Worm (Caenorhabditis elegans) whole organism, L1 larva: ENCODE measurements around the gene Y58A7A.5.

Experiments
- C04F5.9 ChIP-seq: sonication (generic microtip); optimal IDR thresholded peaks from 2 replicates; lab custom pipeline; 2016; ENCODE audit warnings: missing genetic modification characterization, missing compliant biosample characterization
- F16B12.6 ChIP-seq: fragments of 150-350 bp; optimal IDR thresholded peaks from 2 replicates; lab custom pipeline; 2014; ENCODE audit warnings: missing biosample characterization, missing genetic modification characterization
- Y116A8C.19 ChIP-seq: sonication (generic microtip); optimal IDR thresholded peaks from 2 replicates; lab custom pipeline; 2016; ENCODE audit warnings: missing compliant biosample characterization, missing genetic modification characterization, borderline replicate concordance
- aha-1 ChIP-seq: fragments of 150-350 bp; optimal IDR thresholded peaks from 2 replicates; lab custom pipeline; 2014; ENCODE audit warnings: missing biosample characterization, missing genetic modification characterization
- aly-2 ChIP-seq: fragments of 150-350 bp; optimal IDR thresholded peaks from 2 replicates; lab custom pipeline; 2014; ENCODE audit warnings: missing biosample characterization, missing genetic modification characterization
- ama-1 ChIP-seq: fragments of 150-350 bp; optimal IDR thresholded peaks from 2 replicates; lab custom pipeline; 2014
- blmp-1 ChIP-seq: fragments of 150-350 bp; optimal IDR thresholded peaks from 2 replicates; lab custom pipeline; 2014; ENCODE audit warnings: missing biosample characterization, missing genetic modification characterization
- ceh-63 ChIP-seq: fragments of 200-800 bp; sonication (Bioruptor generic); optimal IDR thresholded peaks from 2 replicates; lab custom pipeline; 2018; ENCODE audit warnings: mild to moderate bottlenecking, missing genetic modification characterization, missing compliant biosample characterization
- ceh-8 ChIP-seq: fragments of 200-800 bp; sonication (Bioruptor generic); optimal IDR thresholded peaks from 2 replicates; lab custom pipeline; 2018; ENCODE audit warnings: mild to moderate bottlenecking, missing genetic modification characterization, moderate library complexity, missing compliant biosample characterization
- ceh-82 ChIP-seq, 3 experiments: fragments of 150-350 bp in 1 of 3; sonication (generic microtip) in 2 of 3; optimal IDR thresholded peaks; 2 replicates each; lab custom pipeline; 2014 to 2017; ENCODE audit warnings: missing biosample characterization in 3 of 3, missing genetic modification characterization in 3 of 3
- ceh-88 ChIP-seq: fragments of 200-800 bp; sonication (Bioruptor generic); IDR thresholded peaks from 2 replicates; pipeline ENCODE4 v1.3.6; 2022; ENCODE audit warnings: missing genetic modification characterization, missing compliant biosample characterization
- ceh-90 ChIP-seq: sonication (generic microtip); optimal IDR thresholded peaks from 2 replicates; lab custom pipeline; 2016; ENCODE audit warnings: missing genetic modification characterization, missing compliant biosample characterization
- ces-1 ChIP-seq: fragments of 150-350 bp; optimal IDR thresholded peaks from 2 replicates; lab custom pipeline; 2014; ENCODE audit warnings: missing biosample characterization, missing genetic modification reagents, missing genetic modification characterization
- dpl-1 ChIP-seq, 3 experiments: fragments of 150-350 bp in 2 of 3; sonication (generic microtip) in 1 of 3; optimal IDR thresholded peaks; 2 replicates each; lab custom pipeline; 2014 to 2017; ENCODE audit warnings: missing biosample characterization in 3 of 3, missing genetic modification characterization in 3 of 3, missing genetic modification reagents in 3 of 3
- elt-2 ChIP-seq: sonication (generic microtip); optimal IDR thresholded peaks from 2 replicates; lab custom pipeline; 2016; ENCODE audit warnings: missing genetic modification characterization, mild to moderate bottlenecking, inconsistent platforms, missing compliant biosample characterization, missing genetic modification reagents
- ets-5 ChIP-seq: fragments of 200-800 bp; sonication (Bioruptor generic); IDR thresholded peaks from 2 replicates; pipeline ENCODE4 v1.3.6; 2022; ENCODE audit warnings: missing genetic modification characterization, missing compliant biosample characterization
- fkh-10 ChIP-seq: sonication (generic microtip); optimal IDR thresholded peaks from 2 replicates; lab custom pipeline; 2017; ENCODE audit warnings: missing biosample characterization, missing genetic modification reagents, missing genetic modification characterization
- fkh-4 ChIP-seq: sonication (generic microtip); optimal IDR thresholded peaks from 2 replicates; lab custom pipeline; 2016; ENCODE audit warnings: missing compliant biosample characterization, missing genetic modification characterization, borderline replicate concordance
- grh-1 ChIP-seq: fragments of 200-800 bp; sonication (Bioruptor generic); IDR thresholded peaks from 2 replicates; pipeline ENCODE4 v1.3.6; 2022; ENCODE audit warnings: missing genetic modification reagents, missing genetic modification characterization, missing compliant biosample characterization
- hlh-17 ChIP-seq: fragments of 200-800 bp; sonication (Bioruptor generic); optimal IDR thresholded peaks from 2 replicates; lab custom pipeline; 2018; ENCODE audit warnings: missing genetic modification characterization, mild to moderate bottlenecking, missing compliant biosample characterization, moderate library complexity, borderline replicate concordance
- hlh-4 ChIP-seq: sonication (generic microtip); optimal IDR thresholded peaks from 2 replicates; lab custom pipeline; 2016; ENCODE audit warnings: mild to moderate bottlenecking, missing genetic modification characterization, missing compliant biosample characterization
- jun-1 ChIP-seq: fragments of 150-350 bp; optimal IDR thresholded peaks from 2 replicates; lab custom pipeline; 2014; ENCODE audit warnings: missing biosample characterization, missing genetic modification reagents, missing genetic modification characterization
- lin-14 ChIP-seq: fragments of 200-800 bp; sonication (Bioruptor generic); optimal IDR thresholded peaks from 2 replicates; lab custom pipeline; 2018; ENCODE audit warnings: mild to moderate bottlenecking, missing genetic modification characterization, moderate library complexity, missing compliant biosample characterization
- lin-15B ChIP-seq: fragments of 150-350 bp; sonication (generic microtip); optimal IDR thresholded peaks from 3 replicates; lab custom pipeline; 2014; ENCODE audit warnings: missing biosample characterization, missing genetic modification characterization
- lin-39 ChIP-seq: fragments of 150-350 bp; optimal IDR thresholded peaks from 2 replicates; lab custom pipeline; 2014; ENCODE audit warnings: missing biosample characterization, missing genetic modification reagents, missing genetic modification characterization
- lir-3 ChIP-seq: sonication (generic microtip); optimal IDR thresholded peaks from 2 replicates; lab custom pipeline; 2016; ENCODE audit warnings: mild to moderate bottlenecking, missing genetic modification characterization, moderate library complexity, missing compliant biosample characterization; ENCODE audit not compliant: poor library complexity
- lsy-2 ChIP-seq, 2 experiments: fragments of 150-350 bp; optimal IDR thresholded peaks; 2 replicates each; lab custom pipeline; 2014; ENCODE audit warnings: missing biosample characterization in 2 of 2, missing genetic modification characterization in 2 of 2
- mef-2 ChIP-seq: fragments of 150-350 bp; optimal IDR thresholded peaks from 2 replicates; lab custom pipeline; 2014; ENCODE audit warnings: missing biosample characterization, missing genetic modification characterization
- nhr-11 ChIP-seq: fragments of 150-350 bp; optimal IDR thresholded peaks from 2 replicates; lab custom pipeline; 2014; ENCODE audit warnings: missing biosample characterization, missing genetic modification characterization
- nhr-47 ChIP-seq: sonication (generic microtip); optimal IDR thresholded peaks from 2 replicates; lab custom pipeline; 2016; ENCODE audit warnings: mild to moderate bottlenecking, missing genetic modification characterization, moderate library complexity, missing compliant biosample characterization
- nhr-77 ChIP-seq: fragments of 150-350 bp; optimal IDR thresholded peaks from 2 replicates; lab custom pipeline; 2014; ENCODE audit warnings: missing biosample characterization, missing genetic modification characterization
- nhr-84 ChIP-seq: sonication (generic microtip); optimal IDR thresholded peaks from 2 replicates; lab custom pipeline; 2017; ENCODE audit warnings: missing biosample characterization, missing genetic modification characterization
- nhr-85 ChIP-seq: sonication (generic microtip); peaks from one replicate; lab custom pipeline; 2016; ENCODE audit warnings: missing genetic modification characterization, inconsistent platforms, missing compliant biosample characterization
- skn-1 ChIP-seq: fragments of 150-350 bp; optimal IDR thresholded peaks from 2 replicates; lab custom pipeline; 2014; ENCODE audit warnings: missing biosample characterization, missing genetic modification characterization
- sptf-1 ChIP-seq: fragments of 150-350 bp; optimal IDR thresholded peaks from 2 replicates; lab custom pipeline; 2014; ENCODE audit warnings: missing biosample characterization, missing genetic modification characterization
- unc-130 ChIP-seq: fragments of 150-350 bp; optimal IDR thresholded peaks from 2 replicates; lab custom pipeline; 2017; ENCODE audit warnings: missing biosample characterization, missing genetic modification characterization, inconsistent platforms
- unc-30 ChIP-seq: sonication (generic microtip); optimal IDR thresholded peaks from 2 replicates; lab custom pipeline; 2017; ENCODE audit warnings: missing biosample characterization, missing genetic modification characterization
- unc-62 ChIP-seq: fragments of 150-350 bp; optimal IDR thresholded peaks from 2 replicates; lab custom pipeline; 2014; ENCODE audit warnings: missing biosample characterization, missing genetic modification reagents, missing genetic modification characterization
- unc-86 ChIP-seq: sonication (generic microtip); optimal IDR thresholded peaks from 2 replicates; lab custom pipeline; 2016; ENCODE audit warnings: missing genetic modification characterization, missing compliant biosample characterization
- unc-98 ChIP-seq: fragments of 200-800 bp; sonication (Bioruptor generic); IDR thresholded peaks from 2 replicates; pipeline ENCODE4 v1.3.6; 2022; ENCODE audit warnings: missing genetic modification characterization, missing compliant biosample characterization
- xbp-1 ChIP-seq: sonication (generic microtip); optimal IDR thresholded peaks from 2 replicates; lab custom pipeline; 2016; ENCODE audit warnings: missing genetic modification characterization, missing compliant biosample characterization
- ztf-11 ChIP-seq, 2 experiments: sonication (generic microtip); optimal IDR thresholded peaks; 2 replicates each; lab custom pipeline; 2016 to 2017; ENCODE audit warnings: missing genetic modification characterization in 2 of 2, missing biosample characterization in 1 of 2, missing compliant biosample characterization in 1 of 2
- ztf-4 ChIP-seq: fragments of 150-350 bp; optimal IDR thresholded peaks from 2 replicates; lab custom pipeline; 2014; ENCODE audit warnings: missing biosample characterization, missing genetic modification characterization

The Y58A7A.5 gene

DNA sequence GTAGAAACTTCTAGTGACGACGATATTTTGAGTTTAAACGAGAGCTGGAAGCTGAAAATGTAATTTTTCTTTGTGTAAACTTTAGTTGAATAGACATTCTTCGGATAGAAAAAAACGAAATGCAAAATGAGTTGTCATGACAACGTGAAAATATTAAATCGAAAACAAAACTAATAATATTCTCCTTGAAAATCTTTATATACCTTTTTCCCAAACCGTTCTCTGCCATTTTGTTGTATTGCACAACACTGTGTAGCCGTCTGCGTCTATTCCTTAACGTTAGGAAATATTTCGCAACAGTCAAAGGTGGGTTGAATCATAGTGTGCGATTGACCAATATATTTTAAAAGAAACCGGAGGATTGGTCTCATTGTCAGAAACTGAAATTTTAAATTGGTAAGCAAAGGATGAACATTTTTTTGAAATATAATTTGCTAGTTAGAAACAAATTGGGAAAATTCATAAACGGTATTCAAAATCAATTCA, 5.9 kb downstream of the Y58A7A.5 start, which contains the start of gene Y58A7A.3 (continued):
- TF ChIP-seq hlh-17 (no peak), ceh-82 (tag; optimal IDR thresholded peaks at IDR 0.05; lab: Kevin White, UChicago) (peak in 2 of 3 experiments; percentile 12 to 71), unc-98 (GFP tag; lab: Robert Waterston, UW) (no peak), grh-1 (GFP tag; lab: Robert Waterston, UW) (no peak), nhr-47 (tag; lab: Kevin White, UChicago) (peak; percentile 31), lsy-2 (tag; optimal IDR thresholded peaks at IDR 0.05; lab: Kevin White, UChicago) (peak; percentile 9 to 76), unc-62 (GFP tag; lab: Kevin White, UChicago) (no peak), aly-2 (tag; lab: Kevin White, UChicago) (no peak), xbp-1 (tag; lab: Kevin White, UChicago) (no peak), unc-30 (no peak), elt-2 (no peak), nhr-84 (tag; lab: Kevin White, UChicago) (no peak), C04F5.9 (tag; lab: Kevin White, UChicago) (no peak), lin-39 (tag; lab: Kevin White, UChicago) (no peak), ces-1 (no peak), jun-1 (tag; lab: Kevin White, UChicago) (peak; percentile 35), ztf-11 (tag; optimal IDR thresholded peaks at IDR 0.05; lab: Kevin White, UChicago) (no peak), dpl-1 (GFP tag; optimal IDR thresholded peaks at IDR 0.05; lab: Kevin White, UChicago) (peak in 2 of 3 experiments; percentile 21 to 24), ceh-63 (no peak), fkh-4 (tag; lab: Kevin White, UChicago) (no peak), mef-2 (tag; lab: Kevin White, UChicago) (no peak), blmp-1 (tag; lab: Kevin White, UChicago) (peak; percentile 41), unc-130 (no peak), ztf-4 (no peak), ceh-90 (tag; lab: Kevin White, UChicago) (no peak), ets-5 (GFP tag; lab: Robert Waterston, UW) (no peak), lir-3 (tag; lab: Kevin White, UChicago) (no peak), ceh-8 (GFP tag; lab: Kevin White, UChicago) (no peak), lin-15B (tag; lab: Kevin White, UChicago) (no peak), nhr-11 (tag; lab: Kevin White, UChicago) (peak; percentile 22), ceh-88 (GFP tag; lab: Robert Waterston, UW) (no peak), Y116A8C.19 (tag; lab: Kevin White, UChicago) (no peak), unc-86 (no peak), ama-1 (no peak), lin-14 (GFP tag; lab: Kevin White, UChicago) (peak; percentile 77), sptf-1 (no peak), aha-1 (no peak)

DNA sequence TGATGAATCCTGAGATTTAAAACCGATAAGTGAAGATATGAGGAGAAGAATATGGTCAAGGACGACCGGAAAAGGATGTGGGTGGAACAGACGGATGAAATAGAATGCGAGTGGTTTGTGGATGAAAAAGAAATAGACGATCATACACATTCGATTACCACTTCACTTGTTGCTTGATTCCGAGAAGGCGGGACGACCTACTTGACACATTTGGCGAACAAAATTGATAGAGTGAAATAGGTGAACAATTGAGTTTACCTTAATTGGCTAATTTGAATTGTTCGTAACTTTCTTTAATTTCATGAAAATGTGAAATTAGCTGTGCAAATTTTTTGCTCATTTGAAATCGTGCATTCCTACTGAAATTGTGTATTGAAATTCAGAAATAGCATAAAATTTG, 14.7 kb downstream of the Y58A7A.5 start, which contains the start of gene Y58A7A.2:
TSS of gene Y58A7A.2 (minus strand) at position 101 of the 400 bp plus-strand sequence.
- TF ChIP-seq nhr-84 (tag; lab: Kevin White, UChicago) (no peak), nhr-85 (tag; lab: Kevin White, UChicago) (peak; percentile 4), nhr-77 (tag; lab: Kevin White, UChicago) (no peak), hlh-4 (no peak), skn-1 (tag; lab: Kevin White, UChicago) (no peak), blmp-1 (tag; lab: Kevin White, UChicago) (peak; percentile 79), unc-62 (GFP tag; lab: Kevin White, UChicago) (no peak), fkh-10 (no peak), F16B12.6 (tag; lab: Kevin White, UChicago) (no peak), hlh-17 (no peak)
